Fruit fly (Drosophila melanogaster): Measurements from ENCODE around the gene Unc-76.

The Unc-76 gene

DNA sequence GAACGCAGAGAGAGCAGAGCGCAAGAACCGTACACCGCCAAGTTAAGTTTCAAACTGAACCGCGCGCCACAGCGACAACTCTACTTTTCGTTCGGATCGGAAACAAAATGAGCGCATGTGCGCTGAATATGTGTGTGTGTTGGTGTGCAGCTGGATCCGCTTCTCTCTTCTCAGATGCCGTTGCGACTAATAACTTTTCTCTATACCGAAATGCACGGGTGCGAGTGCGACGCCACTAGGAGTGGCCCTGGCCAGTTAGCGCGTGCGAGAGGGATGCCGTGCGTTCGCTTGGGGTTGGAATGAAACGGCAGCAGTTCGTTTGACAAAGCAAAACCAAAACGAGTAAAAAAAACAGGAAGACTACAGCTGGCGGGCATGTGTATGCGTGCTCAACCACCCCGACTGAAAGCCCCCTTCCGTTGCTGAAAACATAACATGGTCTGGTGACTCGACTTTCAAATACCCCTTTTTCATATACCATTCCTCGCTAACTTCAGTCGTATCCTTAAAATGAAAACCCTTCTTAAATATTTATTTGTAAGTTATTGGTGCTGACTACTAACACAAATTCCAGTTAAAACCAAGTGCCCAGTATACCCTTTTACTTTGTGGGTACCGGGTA, 56.5 kb downstream of the Unc-76 start (continued):
- TF ChIP-seq CrebB (tag; optimal IDR thresholded peaks at IDR 0.05), result peak; percentile 100
- no peak for TF ChIP-seq vnd (GFP tag; IDR thresholded peaks at IDR 0.05; ENCODE audit: partially characterized antibody)
- peak; percentile 100 for TF ChIP-seq CG4854 (GFP tag; optimal IDR thresholded peaks at IDR 0.05)
- TF ChIP-seq eyg (GFP tag; optimal IDR thresholded peaks at IDR 0.05), result peak; percentile 100
- no peak for TF ChIP-seq h (optimal IDR thresholded peaks at IDR 0.05)
- peak; percentile 100 for TF ChIP-seq gcm (GFP tag; optimal IDR thresholded peaks at IDR 0.05)
- TF ChIP-seq CG18599 (GFP tag; optimal IDR thresholded peaks at IDR 0.05), result peak; percentile 100
- peak; percentile 99 for TF ChIP-seq CG3838 (GFP tag; optimal IDR thresholded peaks at IDR 0.05)
- TF ChIP-seq CG30020 (tag; optimal IDR thresholded peaks at IDR 0.05), result peak; percentile 91
- TF ChIP-seq MESR4 (GFP tag; optimal IDR thresholded peaks at IDR 0.05), result peak; percentile 96
- TF ChIP-seq shn (GFP tag; optimal IDR thresholded peaks at IDR 0.05), result peak; percentile 100
- TF ChIP-seq CG1233 (GFP tag; optimal IDR thresholded peaks at IDR 0.05), result peak; percentile 100
- peak; percentile 100 for TF ChIP-seq chn (GFP tag; optimal IDR thresholded peaks at IDR 0.05)
- peak; percentile 99 for TF ChIP-seq CG3281 (GFP tag; optimal IDR thresholded peaks at IDR 0.05)
- peak; percentile 100 for TF ChIP-seq esg (GFP tag; conservative IDR thresholded peaks at IDR 0.05)
- TF ChIP-seq Sry-β (GFP tag; optimal IDR thresholded peaks at IDR 0.05), result peak; percentile 82
- TF ChIP-seq H15 (GFP tag; IDR thresholded peaks at IDR 0.05), result peak; percentile 100
- TF ChIP-seq nmo (GFP tag; optimal IDR thresholded peaks at IDR 0.05), result peak; percentile 100
- peak; percentile 91 for TF ChIP-seq z (GFP tag; IDR thresholded peaks at IDR 0.05)
- TF ChIP-seq Ptx1 (GFP tag; IDR thresholded peaks at IDR 0.05), result peak; percentile 100
- TF ChIP-seq CG16779 (GFP tag; IDR thresholded peaks at IDR 0.05), result peak; percentile 100
- peak; percentile 100 for TF ChIP-seq grau (tag; optimal IDR thresholded peaks at IDR 0.05)
- peak; percentile 100 for TF ChIP-seq unpg (GFP tag; optimal IDR thresholded peaks at IDR 0.05)
- peak; percentile 100 for TF ChIP-seq Hmr (GFP tag; optimal IDR thresholded peaks at IDR 0.05)
- TF ChIP-seq fru (optimal IDR thresholded peaks at IDR 0.05), result no peak
- peak; percentile 100 for TF ChIP-seq CG6175 (GFP tag; IDR thresholded peaks at IDR 0.05)
- peak; percentile 100 for TF ChIP-seq fd96Cb (tag; optimal IDR thresholded peaks at IDR 0.05)
- peak; percentile 100 for TF ChIP-seq CG32767 (GFP tag; IDR thresholded peaks at IDR 0.05)
- TF ChIP-seq Asciz (GFP tag; optimal IDR thresholded peaks at IDR 0.05), result peak; percentile 100
- TF ChIP-seq CG31224 (GFP tag; IDR thresholded peaks at IDR 0.05), result peak; percentile 99
- TF ChIP-seq CG3065 (GFP tag; optimal IDR thresholded peaks at IDR 0.05), result peak; percentile 100
- peak; percentile 99 for TF ChIP-seq abd-A (tag; optimal IDR thresholded peaks at IDR 0.05)
- peak; percentile 96 for TF ChIP-seq grn (GFP tag; optimal IDR thresholded peaks at IDR 0.05)
- TF ChIP-seq kay (GFP tag; optimal IDR thresholded peaks at IDR 0.05), result peak; percentile 100
- peak; percentile 100 for TF ChIP-seq ttk (GFP tag; IDR thresholded peaks at IDR 0.05)
- TF ChIP-seq CG18262 (tag; optimal IDR thresholded peaks at IDR 0.05), result peak; percentile 100
- TF ChIP-seq pum (GFP tag; optimal IDR thresholded peaks at IDR 0.05), result peak; percentile 100
- TF ChIP-seq CG6689 (GFP tag; IDR thresholded peaks at IDR 0.05), result peak; percentile 100
- TF ChIP-seq tup (GFP tag; optimal IDR thresholded peaks at IDR 0.05), result peak; percentile 100
- no peak for TF ChIP-seq hb (GFP tag; IDR thresholded peaks at IDR 0.05; ENCODE audit: partially characterized antibody)
- TF ChIP-seq CG10959 (GFP tag; IDR thresholded peaks at IDR 0.05), result peak; percentile 100
- no peak for TF ChIP-seq CG7963 (GFP tag; IDR thresholded peaks at IDR 0.05; ENCODE audit: partially characterized antibody)
- peak; percentile 100 for TF ChIP-seq B-H1 (GFP tag; IDR thresholded peaks at IDR 0.05)
- TF ChIP-seq CG12942 (GFP tag; optimal IDR thresholded peaks at IDR 0.05), result peak; percentile 100
- TF ChIP-seq bigmax (GFP tag; optimal IDR thresholded peaks at IDR 0.05), result peak; percentile 90
- TF ChIP-seq YL-1 (GFP tag; optimal IDR thresholded peaks at IDR 0.05), result peak; percentile 98
- TF ChIP-seq ranshi (GFP tag; IDR thresholded peaks at IDR 0.05), result peak; percentile 100
- TF ChIP-seq Opbp (GFP tag; IDR thresholded peaks at IDR 0.05; ENCODE audit: partially characterized antibody), result 0 out of 3 replicates have a peak, but pooled peaks have one; percentile 28
- peak; percentile 100 for TF ChIP-seq Rfx (GFP tag; IDR thresholded peaks at IDR 0.05)
- TF ChIP-seq CG2889 (GFP tag; IDR thresholded peaks at IDR 0.05), result peak; percentile 100
